Fruit fly (Drosophila melanogaster): ENCODE results near the gene CG13793.

- TF ChIP-seq CG11762 (GFP tag; optimal IDR thresholded peaks at IDR 0.05; ENCODE audit: insufficient read depth) (no peak), esn (GFP tag; optimal IDR thresholded peaks at IDR 0.05) (no peak), Met (GFP tag; optimal IDR thresholded peaks at IDR 0.05) (no peak), CG3032 (tag; optimal IDR thresholded peaks at IDR 0.05) (no peak), OdsH (GFP tag; optimal IDR thresholded peaks at IDR 0.05) (no peak), CG11902 (GFP tag; optimal IDR thresholded peaks at IDR 0.05) (no peak), CG7368 (GFP tag; optimal IDR thresholded peaks at IDR 0.05) (no peak)
These were observed 3.4 kb upstream of the CG13793 start, which contains the start of gene CG13794 for dm6 chr2L:7722723-7723122.

Measured in whole organism, prepupa.